1 fruit fly cellular context compared by ENCODE assay signal in the genomic region with DNA sequence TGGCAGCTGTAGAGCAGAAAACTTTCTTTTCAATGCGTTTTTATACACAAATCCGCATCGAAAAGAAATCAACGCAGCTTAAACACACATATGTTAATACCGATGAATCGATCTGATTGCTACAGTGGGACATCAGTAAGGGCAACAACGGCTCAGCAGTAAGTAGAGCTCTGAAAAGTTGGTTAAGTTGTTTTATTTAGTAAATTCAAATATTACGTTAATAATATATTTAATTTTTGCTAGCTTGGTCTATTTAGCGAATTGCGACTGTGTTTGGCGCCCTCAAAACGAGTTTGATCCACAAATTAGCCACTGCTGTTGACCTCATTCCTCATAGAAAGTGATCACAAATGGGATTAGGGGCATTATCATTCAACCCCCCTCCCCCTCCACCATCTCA.
TF ChIP-seq lines count a peak whose summit lies in the region.

No protein-coding gene starts in this region.

TF ChIP-seq in whole organism, embryonic, 481 proteins besides CTCF, POLR2A, EP300 and RAD21 (continued from another document and continues in another):
- TF ChIP-seq CG12744 (GFP tag; optimal IDR thresholded peaks at IDR 0.05; lab: Kevin White, UChicago): no peak
- TF ChIP-seq ATbp (GFP tag; optimal IDR thresholded peaks at IDR 0.05; lab: Kevin White, UChicago): peak; percentile 65
- peak; percentile 54 for TF ChIP-seq CG1603 (tag; optimal IDR thresholded peaks at IDR 0.05; lab: Kevin White, UChicago)
- TF ChIP-seq eyg (GFP tag; optimal IDR thresholded peaks at IDR 0.05; lab: Kevin White, UChicago): no peak
- TF ChIP-seq zfh1 (GFP tag; IDR thresholded peaks at IDR 0.05; lab: Robert Waterston, UW): peak; percentile 65; the same call in 2 of the 3 replicates
- no peak for TF ChIP-seq crp (GFP tag; optimal IDR thresholded peaks at IDR 0.05; lab: Kevin White, UChicago)
- TF ChIP-seq dpn (GFP tag; optimal IDR thresholded peaks at IDR 0.05; lab: Kevin White, UChicago): peak in 1 of 2 experiments; percentile 51
- TF ChIP-seq CG11398 (GFP tag; optimal IDR thresholded peaks at IDR 0.05; lab: Kevin White, UChicago): no peak
- TF ChIP-seq Aef1 (GFP tag; IDR thresholded peaks at IDR 0.05; lab: Robert Waterston, UW): peak; percentile 44; the same call in 1 of the 3 replicates
- peak; percentile 8 for TF ChIP-seq CG16815 (GFP tag; optimal IDR thresholded peaks at IDR 0.05; lab: Kevin White, UChicago)
- TF ChIP-seq Fer2 (tag; optimal IDR thresholded peaks at IDR 0.05; lab: Kevin White, UChicago): peak; percentile 1
- no peak for TF ChIP-seq hb (GFP tag; IDR thresholded peaks at IDR 0.05; lab: Robert Waterston, UW; ENCODE audit: partially characterized antibody)
- TF ChIP-seq dmrt99B (tag; optimal IDR thresholded peaks at IDR 0.05; lab: Kevin White, UChicago): peak; percentile 80
- no peak for TF ChIP-seq ab (GFP tag; optimal IDR thresholded peaks at IDR 0.05; lab: Kevin White, UChicago)
- no peak for TF ChIP-seq Adf1 (GFP tag; IDR thresholded peaks at IDR 0.05; lab: Robert Waterston, UW)
- TF ChIP-seq CG11560 (tag; IDR thresholded peaks at IDR 0.05; lab: Robert Waterston, UW): no peak
- TF ChIP-seq Blimp-1 (GFP tag; optimal IDR thresholded peaks at IDR 0.05; lab: Kevin White, UChicago): peak; percentile 82
- TF ChIP-seq Ets97D (GFP tag; optimal IDR thresholded peaks at IDR 0.05; lab: Kevin White, UChicago): no peak
- TF ChIP-seq croc (GFP tag; conservative IDR thresholded peaks at IDR 0.05; lab: Robert Waterston, UW): peak; percentile 58
- TF ChIP-seq hth (optimal IDR thresholded peaks at IDR 0.05; lab: Kevin White, UChicago): no peak
- TF ChIP-seq Atf3 (GFP tag; optimal IDR thresholded peaks at IDR 0.05; lab: Kevin White, UChicago): no peak
- TF ChIP-seq CG14014 (GFP tag; IDR thresholded peaks at IDR 0.05; lab: Robert Waterston, UW): peak; percentile 65; the same call in 1 of the 2 replicates
- peak; percentile 59 for TF ChIP-seq ind (GFP tag; optimal IDR thresholded peaks at IDR 0.05; lab: Kevin White, UChicago)
- TF ChIP-seq Doc3 (GFP tag; IDR thresholded peaks at IDR 0.05; lab: Robert Waterston, UW; ENCODE audit: partially characterized antibody): no peak
- 0 out of 2 replicates have a peak, but pooled peaks have one; percentile 32 for TF ChIP-seq seq (GFP tag; IDR thresholded peaks at IDR 0.05; lab: Robert Waterston, UW)
- no peak for TF ChIP-seq CG13287 (GFP tag; IDR thresholded peaks at IDR 0.05; lab: Robert Waterston, UW; ENCODE audit: partially characterized antibody)
- TF ChIP-seq CG9609 (GFP tag; optimal IDR thresholded peaks at IDR 0.05; lab: Kevin White, UChicago): no peak
- TF ChIP-seq stwl (tag; optimal IDR thresholded peaks at IDR 0.05; lab: Kevin White, UChicago): no peak
- TF ChIP-seq BEAF-32 (GFP tag; optimal IDR thresholded peaks at IDR 0.05; lab: Kevin White, UChicago): no peak
- peak; percentile 16 for TF ChIP-seq CG10462 (GFP tag; optimal IDR thresholded peaks at IDR 0.05; lab: Kevin White, UChicago)
- TF ChIP-seq CG6765 (GFP tag; optimal IDR thresholded peaks at IDR 0.05; lab: Kevin White, UChicago): no peak
- peak; percentile 40; the same call in 1 of the 3 replicates for TF ChIP-seq CG17361 (GFP tag; IDR thresholded peaks at IDR 0.05; lab: Robert Waterston, UW)
- no peak for TF ChIP-seq cg (GFP tag; optimal IDR thresholded peaks at IDR 0.05; lab: Kevin White, UChicago)
- no peak for TF ChIP-seq Taf1 (GFP tag; IDR thresholded peaks at IDR 0.05; lab: Robert Waterston, UW)
- TF ChIP-seq CG11093 (GFP tag; IDR thresholded peaks at IDR 0.05; lab: Robert Waterston, UW): peak; percentile 52; the same call in 1 of the 3 replicates
- 0 out of 2 replicates have a peak, but pooled peaks have one; percentile 5 for TF ChIP-seq wdn (GFP tag; IDR thresholded peaks at IDR 0.05; lab: Robert Waterston, UW)
- TF ChIP-seq B-H2 (GFP tag; optimal IDR thresholded peaks at IDR 0.05; lab: Kevin White, UChicago): no peak
- TF ChIP-seq Lpt (GFP tag; optimal IDR thresholded peaks at IDR 0.05; lab: Kevin White, UChicago): no peak
- no peak for TF ChIP-seq ash1 (GFP tag; optimal IDR thresholded peaks at IDR 0.05; lab: Kevin White, UChicago)
- no peak for TF ChIP-seq Dfd (GFP tag; optimal IDR thresholded peaks at IDR 0.05; lab: Kevin White, UChicago)
- peak; percentile 16 for TF ChIP-seq CG5180 (GFP tag; optimal IDR thresholded peaks at IDR 0.05; lab: Kevin White, UChicago)
- no peak for TF ChIP-seq Nf-YB (GFP tag; optimal IDR thresholded peaks at IDR 0.05; lab: Kevin White, UChicago)
- no peak for TF ChIP-seq sc (optimal IDR thresholded peaks at IDR 0.05; lab: Kevin White, UChicago)
- no peak for TF ChIP-seq sc (GFP tag; optimal IDR thresholded peaks at IDR 0.05; lab: Kevin White, UChicago)
- no peak for TF ChIP-seq CG30020 (tag; optimal IDR thresholded peaks at IDR 0.05; lab: Kevin White, UChicago)
- peak; percentile 52 for TF ChIP-seq PHDP (tag; optimal IDR thresholded peaks at IDR 0.05; lab: Kevin White, UChicago)
- TF ChIP-seq CG9437 (GFP tag; optimal IDR thresholded peaks at IDR 0.05; lab: Kevin White, UChicago): peak; percentile 27
- TF ChIP-seq CG3281 (GFP tag; optimal IDR thresholded peaks at IDR 0.05; lab: Kevin White, UChicago): no peak
- TF ChIP-seq CG4360 (GFP tag; IDR thresholded peaks at IDR 0.05; lab: Robert Waterston, UW): peak; percentile 14; the same call in 1 of the 2 replicates
- TF ChIP-seq chinmo (GFP tag; IDR thresholded peaks at IDR 0.05; lab: Robert Waterston, UW; ENCODE audit: partially characterized antibody): no peak
- no peak for TF ChIP-seq Atf6 (GFP tag; IDR thresholded peaks at IDR 0.05; lab: Robert Waterston, UW)
- TF ChIP-seq nom (GFP tag; optimal IDR thresholded peaks at IDR 0.05; lab: Kevin White, UChicago): no peak
- no peak for TF ChIP-seq tll (GFP tag; optimal IDR thresholded peaks at IDR 0.05; lab: Kevin White, UChicago)
- no peak for TF ChIP-seq danr (GFP tag; IDR thresholded peaks at IDR 0.05; lab: Robert Waterston, UW)
- TF ChIP-seq bcd (GFP tag; optimal IDR thresholded peaks at IDR 0.05; lab: Kevin White, UChicago): peak; percentile 57
- TF ChIP-seq CG17328 (GFP tag; IDR thresholded peaks at IDR 0.05; lab: Robert Waterston, UW): peak; percentile 62
- TF ChIP-seq peb (GFP tag; IDR thresholded peaks at IDR 0.05; lab: Robert Waterston, UW): no peak
- peak; percentile 66; the same call in 2 of the 3 replicates for TF ChIP-seq Optix (GFP tag; IDR thresholded peaks at IDR 0.05; lab: Robert Waterston, UW)
- TF ChIP-seq disco-r (GFP tag; optimal IDR thresholded peaks at IDR 0.05; lab: Kevin White, UChicago): no peak
- TF ChIP-seq Xbp1 (GFP tag; optimal IDR thresholded peaks at IDR 0.05; lab: Kevin White, UChicago): peak; percentile 57
- no peak for TF ChIP-seq Elba2 (GFP tag; optimal IDR thresholded peaks at IDR 0.05; lab: Kevin White, UChicago)
- TF ChIP-seq GATAe (GFP tag; conservative IDR thresholded peaks at IDR 0.05; lab: Robert Waterston, UW): no peak
- no peak for TF ChIP-seq CG10565 (GFP tag; optimal IDR thresholded peaks at IDR 0.05; lab: Kevin White, UChicago)
- peak; percentile 81 for TF ChIP-seq Vsx1 (GFP tag; optimal IDR thresholded peaks at IDR 0.05; lab: Kevin White, UChicago)
- TF ChIP-seq CG16863 (GFP tag; optimal IDR thresholded peaks at IDR 0.05; lab: Kevin White, UChicago): no peak
- TF ChIP-seq MESR4 (GFP tag; optimal IDR thresholded peaks at IDR 0.05; lab: Kevin White, UChicago): no peak
- no peak for TF ChIP-seq CG15073 (GFP tag; optimal IDR thresholded peaks at IDR 0.05; lab: Kevin White, UChicago)
- TF ChIP-seq kay (GFP tag; optimal IDR thresholded peaks at IDR 0.05; lab: Kevin White, UChicago): no peak
- TF ChIP-seq shn (GFP tag; optimal IDR thresholded peaks at IDR 0.05; lab: Kevin White, UChicago): no peak
- TF ChIP-seq CG9876 (GFP tag; optimal IDR thresholded peaks at IDR 0.05; lab: Kevin White, UChicago): no peak
- TF ChIP-seq Dp (GFP tag; optimal IDR thresholded peaks at IDR 0.05; lab: Kevin White, UChicago): no peak
- TF ChIP-seq fd64A (GFP tag; optimal IDR thresholded peaks at IDR 0.05; lab: Kevin White, UChicago): peak; percentile 32
- no peak for TF ChIP-seq NC2α (GFP tag; optimal IDR thresholded peaks at IDR 0.05; lab: Kevin White, UChicago)
- TF ChIP-seq ERR (GFP tag; optimal IDR thresholded peaks at IDR 0.05; lab: Kevin White, UChicago): no peak
- TF ChIP-seq fd96Cb (tag; optimal IDR thresholded peaks at IDR 0.05; lab: Kevin White, UChicago): peak; percentile 57
- TF ChIP-seq fru (optimal IDR thresholded peaks at IDR 0.05; lab: Kevin White, UChicago): no peak
- peak; percentile 61 for TF ChIP-seq Ptx1 (GFP tag; IDR thresholded peaks at IDR 0.05; lab: Robert Waterston, UW)
- TF ChIP-seq CG17385 (GFP tag; optimal IDR thresholded peaks at IDR 0.05; lab: Kevin White, UChicago): peak; percentile 49
- peak; percentile 52 for TF ChIP-seq CG12071 (GFP tag; optimal IDR thresholded peaks at IDR 0.05; lab: Kevin White, UChicago)
- peak; percentile 39 for TF ChIP-seq tap (tag; optimal IDR thresholded peaks at IDR 0.05; lab: Kevin White, UChicago)
- TF ChIP-seq gfzf (GFP tag; optimal IDR thresholded peaks at IDR 0.05; lab: Kevin White, UChicago): no peak
- TF ChIP-seq dimm (GFP tag; IDR thresholded peaks at IDR 0.05; lab: Robert Waterston, UW): peak; percentile 52
- no peak for TF ChIP-seq CG7271 (tag; optimal IDR thresholded peaks at IDR 0.05; lab: Kevin White, UChicago)
- 0 out of 2 replicates have a peak, but pooled peaks have one; percentile 16 for TF ChIP-seq klu (GFP tag; IDR thresholded peaks at IDR 0.05; lab: Robert Waterston, UW)
- TF ChIP-seq Meics (GFP tag; optimal IDR thresholded peaks at IDR 0.05; lab: Kevin White, UChicago): peak; percentile 24
- peak; percentile 47 for TF ChIP-seq Rx (GFP tag; IDR thresholded peaks at IDR 0.05; lab: Robert Waterston, UW)
- no peak for TF ChIP-seq slou (GFP tag; optimal IDR thresholded peaks at IDR 0.05; lab: Kevin White, UChicago)
- peak; percentile 41 for TF ChIP-seq scrt (GFP tag; optimal IDR thresholded peaks at IDR 0.05; lab: Kevin White, UChicago)
- peak; percentile 80 for TF ChIP-seq CG11504 (tag; optimal IDR thresholded peaks at IDR 0.05; lab: Kevin White, UChicago)
- peak; percentile 39 for TF ChIP-seq Six4 (GFP tag; optimal IDR thresholded peaks at IDR 0.05; lab: Kevin White, UChicago)
- TF ChIP-seq esg (GFP tag; conservative IDR thresholded peaks at IDR 0.05; lab: Robert Waterston, UW): peak; percentile 54
- no peak for TF ChIP-seq Kr (GFP tag; optimal IDR thresholded peaks at IDR 0.05; lab: Kevin White, UChicago)
- TF ChIP-seq Ravus (GFP tag; IDR thresholded peaks at IDR 0.05; lab: Robert Waterston, UW): no peak
- TF ChIP-seq CG4424 (GFP tag; optimal IDR thresholded peaks at IDR 0.05; lab: Kevin White, UChicago): peak; percentile 55
- peak; percentile 18 for TF ChIP-seq cwo (GFP tag; optimal IDR thresholded peaks at IDR 0.05; lab: Kevin White, UChicago)
- no peak for TF ChIP-seq CkIIα-i1 (GFP tag; IDR thresholded peaks at IDR 0.05; lab: Robert Waterston, UW)
- TF ChIP-seq kni (GFP tag; optimal IDR thresholded peaks at IDR 0.05; lab: Kevin White, UChicago): peak; percentile 60
- no peak for TF ChIP-seq B-H1 (GFP tag; IDR thresholded peaks at IDR 0.05; lab: Robert Waterston, UW)
- TF ChIP-seq CG18262 (tag; optimal IDR thresholded peaks at IDR 0.05; lab: Kevin White, UChicago): peak; percentile 57
- no peak for TF ChIP-seq Pdp1 (GFP tag; optimal IDR thresholded peaks at IDR 0.05; lab: Kevin White, UChicago)
- peak; percentile 35 for TF ChIP-seq jing (GFP tag; optimal IDR thresholded peaks at IDR 0.05; lab: Kevin White, UChicago)
- 0 out of 2 replicates have a peak, but pooled peaks have one; percentile 34 for TF ChIP-seq CG1024 (GFP tag; IDR thresholded peaks at IDR 0.05; lab: Robert Waterston, UW)
- no peak for TF ChIP-seq CG11085 (GFP tag; IDR thresholded peaks at IDR 0.05; lab: Robert Waterston, UW)
- peak; percentile 75 for TF ChIP-seq HLH3B (GFP tag; IDR thresholded peaks at IDR 0.05; lab: Robert Waterston, UW)
- TF ChIP-seq btn (GFP tag; optimal IDR thresholded peaks at IDR 0.05; lab: Kevin White, UChicago): no peak
- TF ChIP-seq CG7928 (GFP tag; optimal IDR thresholded peaks at IDR 0.05; lab: Kevin White, UChicago): no peak
- TF ChIP-seq CG9817 (tag; optimal IDR thresholded peaks at IDR 0.05; lab: Kevin White, UChicago): peak; percentile 45
- TF ChIP-seq CG13624 (GFP tag; optimal IDR thresholded peaks at IDR 0.05; lab: Kevin White, UChicago): no peak
- peak in 1 of 3 experiments; percentile 27 for TF ChIP-seq lola (GFP tag; optimal IDR thresholded peaks at IDR 0.05; lab: Kevin White, UChicago)
- TF ChIP-seq CG1233 (GFP tag; optimal IDR thresholded peaks at IDR 0.05; lab: Kevin White, UChicago): peak; percentile 52
- TF ChIP-seq Hr51 (GFP tag; optimal IDR thresholded peaks at IDR 0.05; lab: Kevin White, UChicago): peak in 1 of 2 experiments; percentile 63
- TF ChIP-seq gsb-n (tag; optimal IDR thresholded peaks at IDR 0.05; lab: Kevin White, UChicago): peak; percentile 31
- TF ChIP-seq lov (optimal IDR thresholded peaks at IDR 0.05; lab: Kevin White, UChicago): no peak
- TF ChIP-seq lov (GFP tag; IDR thresholded peaks at IDR 0.05; lab: Robert Waterston, UW): no peak
- TF ChIP-seq CG18476 (GFP tag; optimal IDR thresholded peaks at IDR 0.05; lab: Kevin White, UChicago): peak; percentile 13
- peak; percentile 73 for TF ChIP-seq ttk (GFP tag; IDR thresholded peaks at IDR 0.05; lab: Robert Waterston, UW)
- no peak for TF ChIP-seq Camta (GFP tag; optimal IDR thresholded peaks at IDR 0.05; lab: Kevin White, UChicago)
- no peak for TF ChIP-seq her (GFP tag; optimal IDR thresholded peaks at IDR 0.05; lab: Kevin White, UChicago)
- no peak for TF ChIP-seq CG7963 (GFP tag; IDR thresholded peaks at IDR 0.05; lab: Robert Waterston, UW; ENCODE audit: partially characterized antibody)
- TF ChIP-seq CG30431 (GFP tag; optimal IDR thresholded peaks at IDR 0.05; lab: Kevin White, UChicago): peak; percentile 29
- no peak for TF ChIP-seq Sry-β (GFP tag; optimal IDR thresholded peaks at IDR 0.05; lab: Kevin White, UChicago)
- 0 out of 3 replicates have a peak, but pooled peaks have one; percentile 13 for TF ChIP-seq CG3726 (GFP tag; IDR thresholded peaks at IDR 0.05; lab: Robert Waterston, UW)
- no peak for TF ChIP-seq Mes4 (GFP tag; optimal IDR thresholded peaks at IDR 0.05; lab: Kevin White, UChicago)
- TF ChIP-seq pzg (GFP tag; optimal IDR thresholded peaks at IDR 0.05; lab: Kevin White, UChicago): no peak
- peak; percentile 58 for TF ChIP-seq CG11247 (GFP tag; IDR thresholded peaks at IDR 0.05; lab: Robert Waterston, UW)
- no peak for TF ChIP-seq fu2 (GFP tag; optimal IDR thresholded peaks at IDR 0.05; lab: Kevin White, UChicago)
- 0 out of 3 replicates have a peak, but pooled peaks have one; percentile 38 for TF ChIP-seq CG11695 (GFP tag; IDR thresholded peaks at IDR 0.05; lab: Robert Waterston, UW)
- no peak for TF ChIP-seq yki (optimal IDR thresholded peaks at IDR 0.05; lab: Kevin White, UChicago)
